Worm (Caenorhabditis elegans) whole organism, mixed stage, embryonic: ENCODE data around the gene byn-1.

Experiments
- lsy-2 ChIP-seq: fragments of 150-350 bp; optimal IDR thresholded peaks from 2 replicates; lab custom pipeline; 2014; ENCODE audit warnings: missing biosample characterization, missing genetic modification characterization

Gene byn-1

ce11 chrIII:6981989-6982553 lies 50.3 kb downstream of the byn-1 start, which contains the start of gene F31E3.6:
F31E3.6 (plus strand) TSS chrIII:6982081.
- TF ChIP-seq lsy-2: peak; percentile 35
